Worm (Caenorhabditis elegans) whole organism, L1 larva: ENCODE data around the gene ceh-58.

ENCODE experiments used
- ama-1 ChIP-seq: fragments of 150-350 bp; optimal IDR thresholded peaks from 2 replicates; lab custom pipeline; 2014
- ces-1 ChIP-seq: fragments of 150-350 bp; optimal IDR thresholded peaks from 2 replicates; lab custom pipeline; 2014; ENCODE audit warnings: missing biosample characterization, missing genetic modification reagents, missing genetic modification characterization
- dpl-1 ChIP-seq, 3 experiments: fragments of 150-350 bp in 2 of 3; sonication (generic microtip) in 1 of 3; optimal IDR thresholded peaks; 2 replicates each; lab custom pipeline; 2014 to 2017; ENCODE audit warnings: missing biosample characterization in 3 of 3, missing genetic modification characterization in 3 of 3, missing genetic modification reagents in 3 of 3
- mdl-1 ChIP-seq, 2 experiments: fragments of 150-350 bp; optimal IDR thresholded peaks; 2 replicates each; lab custom pipeline; 2014 to 2017; ENCODE audit warnings: missing biosample characterization in 2 of 2, missing genetic modification characterization in 2 of 2, inconsistent platforms in 1 of 2
- pag-3 ChIP-seq: sonication (generic microtip); optimal IDR thresholded peaks from 2 replicates; lab custom pipeline; 2017; ENCODE audit warnings: missing genetic modification characterization, mild to moderate bottlenecking, missing compliant biosample characterization, antibody characterized with exemption, borderline replicate concordance; ENCODE audit not compliant: insufficient read depth
- ztf-4 ChIP-seq: fragments of 150-350 bp; optimal IDR thresholded peaks from 2 replicates; lab custom pipeline; 2014; ENCODE audit warnings: missing biosample characterization, missing genetic modification characterization

DNA sequence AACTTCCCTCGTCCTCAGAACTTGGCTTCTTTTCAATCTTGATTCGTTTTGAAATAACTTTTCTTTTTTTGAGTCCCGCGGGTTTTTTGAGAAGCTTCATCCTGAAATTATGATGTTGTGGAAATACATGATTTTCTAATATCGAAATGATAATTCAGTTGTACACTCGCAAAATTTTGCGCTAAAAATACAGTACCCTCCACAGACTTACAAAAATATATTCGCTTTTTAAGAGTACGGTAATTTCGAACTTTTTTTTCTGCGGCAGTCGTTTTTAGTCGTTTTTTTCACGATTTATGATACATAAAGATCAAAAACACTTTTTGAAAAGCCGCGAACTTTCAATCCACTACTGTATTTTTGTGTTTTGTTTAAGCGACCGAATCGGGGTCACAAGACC is 24.4 kb downstream of the ceh-58 start, which contains the start of gene pro-2:
- no peak for TF ChIP-seq dpl-1 (GFP tag; optimal IDR thresholded peaks at IDR 0.05; lab: Kevin White, UChicago)
- no peak for TF ChIP-seq mdl-1 (tag; optimal IDR thresholded peaks at IDR 0.05; lab: Kevin White, UChicago)
- TF ChIP-seq pag-3 (tag; lab: Kevin White, UChicago): no peak
- TF ChIP-seq ama-1 (lab: Kevin White, UChicago): no peak
- no peak for TF ChIP-seq ztf-4 (tag; lab: Kevin White, UChicago)
- TF ChIP-seq ces-1 (GFP tag; lab: Kevin White, UChicago): no peak
